ENCODE assay signal across 2 fruit fly cellular contexts in the genomic region with DNA sequence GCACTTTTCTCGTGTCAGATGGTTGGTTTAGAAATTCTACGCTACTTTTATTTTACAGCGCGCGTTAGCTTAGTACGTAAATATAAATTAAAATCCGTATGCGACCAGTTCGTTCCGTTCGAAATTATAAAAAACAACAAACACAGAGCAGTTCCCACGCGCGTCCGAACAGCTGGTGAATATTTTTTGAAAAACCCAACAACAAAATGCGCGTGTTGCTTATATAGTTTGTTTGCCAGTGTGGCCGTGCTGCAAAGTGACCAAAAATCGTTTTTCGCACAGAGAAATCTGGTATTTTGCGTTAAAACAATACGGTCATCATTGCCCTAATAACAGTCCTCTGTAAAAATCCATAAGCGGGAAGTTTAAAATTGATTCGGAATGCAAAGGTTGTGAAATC.
A peak's percentile ranks its signal among the peaks of the same experiment; 100 is the strongest.
TF ChIP-seq lines count a peak whose summit lies in the region.

No protein-coding gene starts in this region.

TF ChIP-seq in whole organism, embryonic, 481 proteins besides CTCF, POLR2A, EP300 and RAD21 (continued from another document and continues in another):
- TF ChIP-seq bbx (GFP tag; IDR thresholded peaks at IDR 0.05; lab: Robert Waterston, UW; ENCODE audit: partially characterized antibody) (peak; percentile 52; the same call in 1 of the 2 replicates), Hmr (GFP tag; optimal IDR thresholded peaks at IDR 0.05; lab: Kevin White, UChicago) (peak; percentile 16), stwl (tag; optimal IDR thresholded peaks at IDR 0.05; lab: Kevin White, UChicago) (peak; percentile 77), D19A (tag; optimal IDR thresholded peaks at IDR 0.05; lab: Kevin White, UChicago) (peak; percentile 45), CG11247 (GFP tag; IDR thresholded peaks at IDR 0.05; lab: Robert Waterston, UW) (no peak), CG11723 (GFP tag; optimal IDR thresholded peaks at IDR 0.05; lab: Kevin White, UChicago) (no peak), fd96Cb (tag; optimal IDR thresholded peaks at IDR 0.05; lab: Kevin White, UChicago) (no peak), CG12744 (GFP tag; optimal IDR thresholded peaks at IDR 0.05; lab: Kevin White, UChicago) (peak; percentile 4), pho (GFP tag; optimal IDR thresholded peaks at IDR 0.05; lab: Kevin White, UChicago) (no peak), CG17186 (GFP tag; optimal IDR thresholded peaks at IDR 0.05; lab: Kevin White, UChicago) (peak; percentile 65), Pdp1 (GFP tag; optimal IDR thresholded peaks at IDR 0.05; lab: Kevin White, UChicago) (peak in 1 of 2 experiments; percentile 61), C15 (GFP tag; IDR thresholded peaks at IDR 0.05; lab: Robert Waterston, UW) (no peak), Hmx (GFP tag; optimal IDR thresholded peaks at IDR 0.05; lab: Kevin White, UChicago) (no peak), chm (GFP tag; IDR thresholded peaks at IDR 0.05; lab: Robert Waterston, UW) (0 out of 2 replicates have a peak, but pooled peaks have one; percentile 34), CG10147 (GFP tag; optimal IDR thresholded peaks at IDR 0.05; lab: Kevin White, UChicago) (peak; percentile 12), CG9797 (GFP tag; optimal IDR thresholded peaks at IDR 0.05; lab: Kevin White, UChicago) (peak; percentile 99), pzg (GFP tag; optimal IDR thresholded peaks at IDR 0.05; lab: Kevin White, UChicago) (peak; percentile 98), NC2β (GFP tag; optimal IDR thresholded peaks at IDR 0.05; lab: Kevin White, UChicago) (peak; percentile 87), unc-4 (GFP tag; IDR thresholded peaks at IDR 0.05; lab: Robert Waterston, UW; ENCODE audit: partially characterized antibody) (peak; percentile 41), CkIIα-i1 (GFP tag; IDR thresholded peaks at IDR 0.05; lab: Robert Waterston, UW) (no peak), BEAF-32 (GFP tag; optimal IDR thresholded peaks at IDR 0.05; lab: Kevin White, UChicago) (peak; percentile 49), maf-S (GFP tag; optimal IDR thresholded peaks at IDR 0.05; lab: Kevin White, UChicago) (peak; percentile 9), CG15601 (tag; optimal IDR thresholded peaks at IDR 0.05; lab: Kevin White, UChicago) (peak; percentile 26), Opbp (GFP tag; IDR thresholded peaks at IDR 0.05; lab: Robert Waterston, UW; ENCODE audit: partially characterized antibody) (peak; percentile 49; the same call in 2 of the 3 replicates), CG17361 (GFP tag; IDR thresholded peaks at IDR 0.05; lab: Robert Waterston, UW) (peak; percentile 18; the same call in 1 of the 3 replicates), B-H2 (GFP tag; optimal IDR thresholded peaks at IDR 0.05; lab: Kevin White, UChicago) (peak; percentile 23), Nf-YC (tag; optimal IDR thresholded peaks at IDR 0.05; lab: Kevin White, UChicago) (peak; percentile 35), sd (tag; optimal IDR thresholded peaks at IDR 0.05; lab: Kevin White, UChicago) (peak; percentile 44), tap (tag; optimal IDR thresholded peaks at IDR 0.05; lab: Kevin White, UChicago) (peak; percentile 9), dm (GFP tag; optimal IDR thresholded peaks at IDR 0.05; lab: Kevin White, UChicago) (no peak), salm (tag; optimal IDR thresholded peaks at IDR 0.05; lab: Kevin White, UChicago) (no peak), amos (GFP tag; IDR thresholded peaks at IDR 0.05; lab: Robert Waterston, UW; ENCODE audit: partially characterized antibody) (peak; percentile 49), CG12391 (tag; optimal IDR thresholded peaks at IDR 0.05; lab: Kevin White, UChicago) (peak; percentile 32), mirr (GFP tag; optimal IDR thresholded peaks at IDR 0.05; lab: Kevin White, UChicago) (no peak), CG14860 (GFP tag; IDR thresholded peaks at IDR 0.05; lab: Robert Waterston, UW; ENCODE audit: partially characterized antibody) (peak; percentile 38), CG4424 (GFP tag; optimal IDR thresholded peaks at IDR 0.05; lab: Kevin White, UChicago) (no peak), Drgx (GFP tag; IDR thresholded peaks at IDR 0.05; lab: Robert Waterston, UW) (no peak), sens (GFP tag; lab: Kevin White, UChicago) (peak; percentile 63), Meics (GFP tag; optimal IDR thresholded peaks at IDR 0.05; lab: Kevin White, UChicago) (no peak), phol (tag; optimal IDR thresholded peaks at IDR 0.05; lab: Kevin White, UChicago) (peak; percentile 16), CG13775 (GFP tag; optimal IDR thresholded peaks at IDR 0.05; lab: Kevin White, UChicago) (no peak), ato (GFP tag; IDR thresholded peaks at IDR 0.05; lab: Robert Waterston, UW; ENCODE audit: partially characterized antibody) (peak; percentile 16; the same call in 1 of the 2 replicates), CG10565 (GFP tag; optimal IDR thresholded peaks at IDR 0.05; lab: Kevin White, UChicago) (no peak), CG1603 (tag; optimal IDR thresholded peaks at IDR 0.05; lab: Kevin White, UChicago) (peak; percentile 79), CG3281 (GFP tag; optimal IDR thresholded peaks at IDR 0.05; lab: Kevin White, UChicago) (no peak), Antp (GFP tag; optimal IDR thresholded peaks at IDR 0.05; lab: Kevin White, UChicago) (no peak), CG11456 (GFP tag; IDR thresholded peaks at IDR 0.05; lab: Robert Waterston, UW) (no peak), CG7556 (GFP tag; optimal IDR thresholded peaks at IDR 0.05; lab: Kevin White, UChicago) (no peak), Fer3 (tag; optimal IDR thresholded peaks at IDR 0.05; lab: Kevin White, UChicago) (no peak), kah (GFP tag; optimal IDR thresholded peaks at IDR 0.05; lab: Kevin White, UChicago) (no peak), CG2712 (tag; optimal IDR thresholded peaks at IDR 0.05; lab: Kevin White, UChicago) (peak; percentile 51), pum (GFP tag; optimal IDR thresholded peaks at IDR 0.05; lab: Kevin White, UChicago) (no peak), nerfin-2 (GFP tag; IDR thresholded peaks at IDR 0.05; lab: Robert Waterston, UW; ENCODE audit: partially characterized antibody) (no peak), Hr78 (GFP tag; optimal IDR thresholded peaks at IDR 0.05; lab: Kevin White, UChicago) (no peak), dan (GFP tag; IDR thresholded peaks at IDR 0.05; lab: Robert Waterston, UW) (no peak), CG42726 (GFP tag; IDR thresholded peaks at IDR 0.05; lab: Robert Waterston, UW; ENCODE audit: partially characterized antibody) (peak; percentile 59; the same call in 1 of the 2 replicates), Hand (GFP tag; optimal IDR thresholded peaks at IDR 0.05; lab: Kevin White, UChicago) (no peak), CG4360 (GFP tag; IDR thresholded peaks at IDR 0.05; lab: Robert Waterston, UW) (peak; percentile 97), CG7786 (GFP tag; optimal IDR thresholded peaks at IDR 0.05; lab: Kevin White, UChicago) (no peak), CG5953 (GFP tag; IDR thresholded peaks at IDR 0.05; lab: Robert Waterston, UW) (no peak), Nf-YA (GFP tag; IDR thresholded peaks at IDR 0.05; lab: Robert Waterston, UW) (peak; percentile 38; the same call in 1 of the 2 replicates), Jarid2 (GFP tag; optimal IDR thresholded peaks at IDR 0.05; lab: Kevin White, UChicago) (peak; percentile 86)

TF ChIP-seq in whole organism, prepupa, 60 proteins besides CTCF, POLR2A, EP300 and RAD21 (continued from another document):
- TF ChIP-seq Eip78C (GFP tag; lab: Kevin White, UChicago) (peak; percentile 54), esn (GFP tag; optimal IDR thresholded peaks at IDR 0.05; lab: Kevin White, UChicago) (peak; percentile 10), Sox14 (GFP tag; optimal IDR thresholded peaks at IDR 0.05; lab: Kevin White, UChicago) (peak; percentile 1)
